Fruit fly (Drosophila melanogaster) whole organism, prepupa: ENCODE results near the gene CG10702.

Source experiments
- CG11294 ChIP-seq: fragments of 200-800 bp; sonication (Bioruptor generic); IDR thresholded peaks from 2 replicates; pipeline ENCODE4 v1.3.6; 2022; ENCODE audit warnings: missing biosample characterization, missing genetic modification characterization
- CG16779 ChIP-seq: fragments of 200-800 bp; sonication (Bioruptor generic); optimal IDR thresholded peaks from 3 replicates; lab custom pipeline; 2017; ENCODE audit warnings: missing biosample characterization, mild to moderate bottlenecking, missing genetic modification characterization
- CG8632 ChIP-seq: fragments of 200-800 bp; sonication (Bioruptor generic); optimal IDR thresholded peaks from 3 replicates; lab custom pipeline; 2016; ENCODE audit warnings: missing biosample characterization, missing genetic modification characterization
- CG9139 ChIP-seq: fragments of 200-800 bp; sonication (Bioruptor generic); optimal IDR thresholded peaks from 3 replicates; lab custom pipeline; 2017; ENCODE audit warnings: missing biosample characterization, mild to moderate bottlenecking, missing genetic modification characterization
- Gug ChIP-seq: fragments of 200-800 bp; sonication (Bioruptor generic); IDR thresholded peaks from 2 replicates; pipeline ENCODE4 v1.3.6; 2022; ENCODE audit warnings: missing biosample characterization, missing genetic modification characterization
- Sox14 ChIP-seq: fragments of 200-800 bp; sonication (Bioruptor generic); optimal IDR thresholded peaks from 3 replicates; lab custom pipeline; 2016; ENCODE audit warnings: missing biosample characterization, missing genetic modification characterization
- dsx ChIP-seq: fragments of 200-800 bp; optimal IDR thresholded peaks from 3 replicates; lab custom pipeline; 2019; ENCODE audit warnings: missing biosample characterization, mild to moderate bottlenecking, missing genetic modification characterization, moderate library complexity; ENCODE audit not compliant: poor library complexity, severe bottlenecking
- esn ChIP-seq: fragments of 200-800 bp; sonication (Bioruptor generic); optimal IDR thresholded peaks from 2 replicates; lab custom pipeline; 2016; ENCODE audit warnings: missing biosample characterization, mild to moderate bottlenecking, missing genetic modification characterization, moderate library complexity

DNA sequence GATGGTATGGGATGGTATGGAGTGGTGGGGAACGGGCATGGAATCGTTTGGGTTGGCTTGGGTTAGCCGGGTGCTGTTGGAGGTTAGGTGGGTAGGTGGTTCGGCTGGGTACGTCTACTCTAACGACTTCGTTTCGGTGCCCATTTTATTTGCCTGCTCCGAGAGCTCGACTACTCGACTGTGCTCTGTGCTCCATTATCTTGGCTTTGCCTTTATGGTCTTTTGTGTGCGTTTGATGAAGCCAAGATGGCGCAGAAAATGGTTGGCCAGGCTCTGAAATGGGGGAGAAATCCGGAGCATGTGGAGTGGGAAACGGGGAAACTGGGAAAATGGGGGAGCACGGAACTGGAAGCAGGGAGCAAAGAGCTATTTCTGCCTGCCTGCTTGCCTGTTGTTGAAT is 24.2 kb upstream of the CG10702 start:
- TF ChIP-seq Sox14 (GFP tag; lab: Kevin White, UChicago) (no peak), CG8632 (GFP tag; lab: Kevin White, UChicago) (no peak), CG16779 (no peak), CG9139 (GFP tag; lab: Kevin White, UChicago) (no peak), dsx (GFP tag; lab: Kevin White, UChicago) (no peak), CG11294 (GFP tag; lab: Robert Waterston, UW) (no peak), Gug (no peak), esn (no peak)
